Fruit fly (Drosophila melanogaster) whole organism, adult: Measurements from ENCODE around the gene slif.

Source experiments
- CG11617 ChIP-seq: fragments of 200-800 bp; sonication (Bioruptor generic); optimal IDR thresholded peaks from 2 replicates; lab custom pipeline; 2017; ENCODE audit warnings: mild to moderate bottlenecking, missing biosample characterization, missing genetic modification reagents, missing genetic modification characterization
- CG12768 ChIP-seq: fragments of 200-800 bp; sonication (Bioruptor generic); optimal IDR thresholded peaks from 2 replicates; lab custom pipeline; 2017; ENCODE audit warnings: missing biosample characterization, missing genetic modification characterization, mild to moderate bottlenecking, moderate library complexity, missing genetic modification reagents
- CG14711 ChIP-seq: fragments of 200-800 bp; sonication (Bioruptor generic); optimal IDR thresholded peaks from 2 replicates; lab custom pipeline; 2018; ENCODE audit warnings: missing biosample characterization, mild to moderate bottlenecking, missing genetic modification characterization, moderate library complexity
- CG1620 ChIP-seq: fragments of 200-800 bp; sonication (Bioruptor generic); optimal IDR thresholded peaks from 2 replicates; lab custom pipeline; 2016; ENCODE audit warnings: missing biosample characterization, missing genetic modification characterization
- CG33017 ChIP-seq: fragments of 200-800 bp; sonication (Bioruptor generic); optimal IDR thresholded peaks from 2 replicates; lab custom pipeline; 2018; ENCODE audit warnings: missing biosample characterization, mild to moderate bottlenecking, missing genetic modification characterization, moderate library complexity
- CG5204 ChIP-seq: fragments of 200-800 bp; sonication (Bioruptor generic); optimal IDR thresholded peaks from 2 replicates; lab custom pipeline; 2016; ENCODE audit warnings: missing biosample characterization, missing genetic modification characterization
- CG7045 ChIP-seq: fragments of 200-800 bp; sonication (Bioruptor generic); optimal IDR thresholded peaks from 2 replicates; lab custom pipeline; 2017; ENCODE audit warnings: missing biosample characterization, mild to moderate bottlenecking, missing genetic modification characterization
- CG7101 ChIP-seq: fragments of 200-800 bp; sonication (Bioruptor generic); optimal IDR thresholded peaks from 2 replicates; lab custom pipeline; 2018; ENCODE audit warnings: missing biosample characterization, mild to moderate bottlenecking, missing genetic modification characterization, moderate library complexity
- Clk ChIP-seq: fragments of 200-800 bp; sonication (Bioruptor generic); optimal IDR thresholded peaks from 2 replicates; lab custom pipeline; 2017; ENCODE audit warnings: missing biosample characterization, missing genetic modification characterization
- Crg-1 ChIP-seq: fragments of 200-800 bp; sonication (Bioruptor generic); optimal IDR thresholded peaks from 2 replicates; lab custom pipeline; 2016; ENCODE audit warnings: missing biosample characterization, missing genetic modification characterization
- Hr96 ChIP-seq: fragments of 200-800 bp; sonication (Bioruptor generic); optimal IDR thresholded peaks from 2 replicates; lab custom pipeline; 2016; ENCODE audit warnings: missing biosample characterization, missing genetic modification characterization
- Mnt ChIP-seq: fragments of 200-800 bp; sonication (Bioruptor generic); optimal IDR thresholded peaks from 2 replicates; lab custom pipeline; 2016; ENCODE audit warnings: missing biosample characterization, mild to moderate bottlenecking, missing genetic modification characterization
- bab1 ChIP-seq: fragments of 200-800 bp; sonication (Bioruptor generic); optimal IDR thresholded peaks from 3 replicates; lab custom pipeline; 2019; ENCODE audit warnings: missing biosample characterization, mild to moderate bottlenecking, missing genetic modification characterization, moderate library complexity
- cic ChIP-seq: fragments of 200-800 bp; sonication (Bioruptor generic); optimal IDR thresholded peaks from 2 replicates; lab custom pipeline; 2017; ENCODE audit warnings: missing biosample characterization, mild to moderate bottlenecking, missing genetic modification characterization, moderate library complexity
- cnc ChIP-seq, 2 experiments: fragments of >200 bp; optimal IDR thresholded peaks; 2 replicates each; lab custom pipeline; 2017
- kay ChIP-seq: fragments of 200-800 bp; sonication (Bioruptor generic); peaks from one replicate; lab custom pipeline; 2016; ENCODE audit warnings: missing biosample characterization, missing genetic modification characterization, borderline replicate concordance
- ovo ChIP-seq: fragments of 200-800 bp; sonication (Bioruptor generic); optimal IDR thresholded peaks from 2 replicates; lab custom pipeline; 2016; ENCODE audit warnings: missing biosample characterization, missing genetic modification characterization
- pad ChIP-seq: fragments of 200-800 bp; sonication (Bioruptor generic); optimal IDR thresholded peaks from 3 replicates; lab custom pipeline; 2017; ENCODE audit warnings: missing biosample characterization, missing genetic modification characterization, mild to moderate bottlenecking, moderate library complexity, missing genetic modification reagents
- tj ChIP-seq: fragments of 200-800 bp; sonication (Bioruptor generic); optimal IDR thresholded peaks from 3 replicates; lab custom pipeline; 2017; ENCODE audit warnings: missing biosample characterization, mild to moderate bottlenecking, missing genetic modification characterization, moderate library complexity
- toe ChIP-seq: fragments of 200-800 bp; sonication (Bioruptor generic); optimal IDR thresholded peaks from 2 replicates; lab custom pipeline; 2016; ENCODE audit warnings: missing biosample characterization, missing genetic modification characterization

The slif gene

DNA sequence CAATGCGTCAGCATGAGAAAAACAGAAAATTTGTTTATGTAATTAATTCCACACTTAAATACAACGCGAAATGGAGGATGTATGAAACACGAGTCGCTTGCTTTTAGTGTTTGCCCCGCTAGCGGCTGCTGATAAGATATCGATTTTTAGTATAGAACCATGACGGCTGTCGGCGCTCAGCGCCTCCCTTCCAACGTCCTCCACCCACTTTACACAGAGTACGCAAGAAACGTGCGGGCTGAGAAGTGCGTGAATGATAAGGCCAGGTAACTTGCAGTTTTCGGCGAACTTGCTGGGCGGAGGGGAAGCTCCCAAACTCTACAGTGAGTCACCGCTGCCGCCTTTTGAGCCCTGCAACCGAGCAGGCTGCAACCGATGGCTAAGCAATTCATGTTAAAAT is 10.5 kb upstream of the slif start:
- no peak for TF ChIP-seq cnc (optimal IDR thresholded peaks at IDR 0.05; lab: Kevin White, UChicago)
- no peak for TF ChIP-seq Hr96 (GFP tag; lab: Kevin White, UChicago)
- TF ChIP-seq ovo (GFP tag; lab: Kevin White, UChicago), result no peak
- TF ChIP-seq CG5204 (GFP tag; lab: Kevin White, UChicago), result no peak
- no peak for TF ChIP-seq bab1
- no peak for TF ChIP-seq CG1620 (GFP tag; lab: Kevin White, UChicago)
- peak; percentile 39 for TF ChIP-seq Mnt (GFP tag; lab: Kevin White, UChicago)
- no peak for TF ChIP-seq toe (GFP tag; lab: Kevin White, UChicago)

dm6 chr3L:22871030-22871844 is 9.6 kb upstream of the slif start:
- TF ChIP-seq CG12768 (GFP tag; lab: Kevin White, UChicago), result peak; percentile 61
- TF ChIP-seq tj, result peak; percentile 10
- peak; percentile 13 for TF ChIP-seq CG11617
- peak; percentile 35 for TF ChIP-seq CG7045 (GFP tag; lab: Kevin White, UChicago)
- TF ChIP-seq CG14711 (tag; lab: Kevin White, UChicago), result peak; percentile 94
- no peak for TF ChIP-seq cic

DNA sequence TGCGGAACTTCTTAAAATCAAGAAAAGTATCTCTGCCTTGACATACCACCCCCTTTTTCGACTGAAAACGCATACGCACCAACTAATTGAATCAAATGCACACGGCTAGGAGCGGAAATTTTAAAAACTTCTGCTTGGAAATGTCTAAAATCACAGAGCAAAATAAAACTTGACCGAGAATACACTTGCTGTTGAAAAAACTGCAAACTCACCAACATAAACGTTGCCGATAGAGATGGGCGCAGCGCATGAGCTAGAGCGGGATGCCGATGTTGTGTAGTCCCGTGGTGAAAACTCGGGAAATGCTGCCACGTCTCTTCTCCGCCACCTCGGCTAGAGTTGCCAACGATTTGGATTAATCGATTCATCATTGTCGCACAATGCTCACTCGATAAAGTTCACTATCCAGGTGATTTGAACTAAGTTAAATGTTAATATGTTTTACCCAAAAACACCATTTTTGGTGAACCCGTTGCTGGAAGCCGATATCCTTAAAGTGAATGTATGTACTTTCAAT is 8.9 kb upstream of the slif start, which contains the start of the genes CG11109 and Arf1:
CG11109 (plus strand) TSS at position 356 of the 517 bp plus-strand sequence.
Arf1 (minus strand) TSS at position 387 of the 517 bp plus-strand sequence.
- TF ChIP-seq ovo (GFP tag; lab: Kevin White, UChicago), result no peak
- peak; percentile 96 for TF ChIP-seq CG14711 (tag; lab: Kevin White, UChicago)
- TF ChIP-seq Hr96 (GFP tag; lab: Kevin White, UChicago), result no peak
- TF ChIP-seq Clk, result no peak
- no peak for TF ChIP-seq CG33017 (tag; lab: Kevin White, UChicago)
- no peak for TF ChIP-seq toe (GFP tag; lab: Kevin White, UChicago)
- peak; percentile 79 to 89 for TF ChIP-seq cnc (optimal IDR thresholded peaks at IDR 0.05; lab: Kevin White, UChicago)
- peak; percentile 27 for TF ChIP-seq CG12768 (GFP tag; lab: Kevin White, UChicago)
- peak; percentile 62 for TF ChIP-seq bab1
- TF ChIP-seq tj, result peak; percentile 65
- peak; percentile 81 for TF ChIP-seq pad (GFP tag; lab: Kevin White, UChicago)
- TF ChIP-seq Mnt (GFP tag; lab: Kevin White, UChicago), result peak; percentile 35
- no peak for TF ChIP-seq Crg-1
- TF ChIP-seq CG1620 (GFP tag; lab: Kevin White, UChicago), result no peak
- TF ChIP-seq CG7045 (GFP tag; lab: Kevin White, UChicago), result no peak
- TF ChIP-seq CG7101, result peak; percentile 38
- TF ChIP-seq CG11617, result peak; percentile 8
- TF ChIP-seq kay (GFP tag; lab: Kevin White, UChicago), result no peak
- no peak for TF ChIP-seq CG5204 (GFP tag; lab: Kevin White, UChicago)

dm6 chr3L:22877934-22878333 is 2.9 kb upstream of the slif start:
- TF ChIP-seq toe (GFP tag; lab: Kevin White, UChicago), result no peak
- no peak for TF ChIP-seq cnc (optimal IDR thresholded peaks at IDR 0.05; lab: Kevin White, UChicago)
- no peak for TF ChIP-seq CG7045 (GFP tag; lab: Kevin White, UChicago)
- TF ChIP-seq tj, result peak; percentile 39
- TF ChIP-seq CG33017 (tag; lab: Kevin White, UChicago), result no peak
- no peak for TF ChIP-seq pad (GFP tag; lab: Kevin White, UChicago)
- no peak for TF ChIP-seq CG1620 (GFP tag; lab: Kevin White, UChicago)
- peak; percentile 3 for TF ChIP-seq CG12768 (GFP tag; lab: Kevin White, UChicago)
- no peak for TF ChIP-seq CG14711 (tag; lab: Kevin White, UChicago)
- TF ChIP-seq CG11617, result no peak
- no peak for TF ChIP-seq Crg-1
- peak; percentile 38 for TF ChIP-seq CG7101
- peak; percentile 26 for TF ChIP-seq ovo (GFP tag; lab: Kevin White, UChicago)
- no peak for TF ChIP-seq cic
- TF ChIP-seq Mnt (GFP tag; lab: Kevin White, UChicago), result peak; percentile 1
- no peak for TF ChIP-seq Clk

DNA sequence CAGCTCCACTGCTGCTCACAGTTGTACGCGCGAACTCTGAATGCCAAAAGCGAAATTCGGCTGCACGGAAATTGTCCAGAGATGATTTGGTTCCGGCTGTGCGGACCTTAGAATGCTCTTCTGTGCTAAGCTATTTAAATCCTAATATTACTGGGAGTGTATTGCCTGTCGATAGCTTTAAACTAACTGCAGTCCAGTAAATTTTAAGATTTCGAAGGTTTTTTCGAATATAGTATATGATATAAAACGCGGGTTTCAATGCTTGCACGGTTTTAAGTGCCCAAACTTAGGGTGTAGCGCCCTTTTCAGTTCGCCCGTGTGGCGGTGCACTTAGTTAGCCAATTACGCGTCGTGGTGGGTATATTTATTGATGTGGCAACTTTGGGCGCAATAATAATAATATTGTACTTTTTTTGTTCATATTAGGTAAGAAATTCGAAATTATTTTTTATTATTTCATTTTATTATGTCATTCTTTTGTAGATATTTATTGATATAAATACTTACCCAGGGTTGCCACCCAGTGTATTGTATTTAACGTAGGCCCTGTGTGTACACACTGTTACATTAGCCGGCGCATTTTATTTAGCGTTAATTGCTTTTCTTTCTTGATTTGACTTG is 2.0 kb upstream of the slif start, which contains the start of the genes Chro and Ssl1:
Chro (minus strand) TSS at position 262 of the 621 bp plus-strand sequence.
Ssl1 (plus strand) TSS at position 367 of the 621 bp plus-strand sequence.
- TF ChIP-seq CG11617 (peak; percentile 99), Hr96 (GFP tag; lab: Kevin White, UChicago) (peak; percentile 99), kay (GFP tag; lab: Kevin White, UChicago) (no peak), Mnt (GFP tag; lab: Kevin White, UChicago) (peak; percentile 99), CG14711 (tag; lab: Kevin White, UChicago) (peak; percentile 98), CG7045 (GFP tag; lab: Kevin White, UChicago) (peak; percentile 99), Crg-1 (peak; percentile 99), pad (GFP tag; lab: Kevin White, UChicago) (peak; percentile 96), CG12768 (GFP tag; lab: Kevin White, UChicago) (peak; percentile 100), tj (peak; percentile 94), Clk (peak; percentile 99), cic (peak; percentile 97), cnc (optimal IDR thresholded peaks at IDR 0.05; lab: Kevin White, UChicago) (no peak), ovo (GFP tag; lab: Kevin White, UChicago) (peak; percentile 95), CG7101 (peak; percentile 100), CG1620 (GFP tag; lab: Kevin White, UChicago) (peak; percentile 99), CG33017 (tag; lab: Kevin White, UChicago) (peak; percentile 99), toe (GFP tag; lab: Kevin White, UChicago) (peak; percentile 99), bab1 (peak; percentile 100), CG5204 (GFP tag; lab: Kevin White, UChicago) (peak; percentile 99)
